Worm (Caenorhabditis elegans): ENCODE data around the gene col-160.
A peak's percentile ranks its signal among the peaks of the same experiment; 100 is the strongest.

col-160 gene

ce11 chrV:13154225-13154624, 47.8 kb downstream of the col-160 start:
- no peak for TF ChIP-seq elt-3 (tag; optimal IDR thresholded peaks at IDR 0.05)
- no peak for TF ChIP-seq ztf-11 (tag; optimal IDR thresholded peaks at IDR 0.05)
- TF ChIP-seq M03D4.4 (tag; optimal IDR thresholded peaks at IDR 0.05): no peak
- TF ChIP-seq unc-62 (GFP tag; optimal IDR thresholded peaks at IDR 0.05): peak; percentile 97
- no peak for TF ChIP-seq nhr-28 (tag; optimal IDR thresholded peaks at IDR 0.05)
- TF ChIP-seq mab-5 (tag; optimal IDR thresholded peaks at IDR 0.05): peak; percentile 40
- peak; percentile 89 for TF ChIP-seq hlh-1 (tag; optimal IDR thresholded peaks at IDR 0.05)
- TF ChIP-seq ceh-43 (GFP tag; optimal IDR thresholded peaks at IDR 0.05): no peak

- no peak for TF ChIP-seq flh-1 (GFP tag; optimal IDR thresholded peaks at IDR 0.05)
Observed at ce11 chrV:13152575-13152974, 49.4 kb downstream of the col-160 start, which contains the start of gene noca-1. Gene noca-1, plus strand, starts transcription at chrV:13152919.
